Fruit fly (Drosophila melanogaster) whole organism: Measurements from ENCODE around the gene hzg.

ENCODE experiments used
- CG8478 ChIP-seq: fragments of >200 bp; optimal IDR thresholded peaks from 2 replicates; lab custom pipeline; 2018; ENCODE audit warnings: inconsistent platforms
- Dll ChIP-seq: fragments of >200 bp; optimal IDR thresholded peaks from 2 replicates; lab custom pipeline; 2017
- EcR ChIP-seq, 2 experiments: fragments of >200 bp; optimal IDR thresholded peaks; 2 replicates each; lab custom pipeline; 2017; ENCODE audit warnings: missing biosample characterization in 2 of 2, missing genetic modification characterization in 2 of 2, missing genetic modification reagents in 2 of 2
- pan ChIP-seq: fragments of >200 bp; optimal IDR thresholded peaks from 2 replicates; lab custom pipeline; 2017
- psq ChIP-seq: fragments of >200 bp; optimal IDR thresholded peaks from 2 replicates; lab custom pipeline; 2017

dm6 chr3L:16014515-16014914, 10.0 kb upstream of the hzg start:
- TF ChIP-seq Dll: no peak
- no peak for TF ChIP-seq EcR (GFP tag; optimal IDR thresholded peaks at IDR 0.05; lab: Kevin White, UChicago)
- TF ChIP-seq psq (lab: Kevin White, UChicago): no peak
- TF ChIP-seq CG8478 (lab: Kevin White, UChicago): no peak
- no peak for TF ChIP-seq pan (lab: Kevin White, UChicago)
